Worm (Caenorhabditis elegans) whole organism, late embryonic: ENCODE results near the gene acd-4.

Experiments used
- Y22D7AL.16 ChIP-seq: sonication (generic microtip); optimal IDR thresholded peaks from 2 replicates; lab custom pipeline; 2016; ENCODE audit warnings: missing genetic modification characterization, missing compliant biosample characterization
- che-1 ChIP-seq: sonication (generic microtip); optimal IDR thresholded peaks from 2 replicates; lab custom pipeline; 2016; ENCODE audit warnings: mild to moderate bottlenecking, missing genetic modification characterization, missing compliant biosample characterization
- hlh-30 ChIP-seq: sonication (generic microtip); optimal IDR thresholded peaks from 2 replicates; lab custom pipeline; 2017; ENCODE audit warnings: antibody characterized with exemption, missing genetic modification characterization, missing compliant biosample characterization; ENCODE audit not compliant: insufficient read depth
- lin-11 ChIP-seq: fragments of 200-800 bp; sonication (Bioruptor generic); optimal IDR thresholded peaks from 2 replicates; lab custom pipeline; 2018; ENCODE audit warnings: mild to moderate bottlenecking, missing genetic modification characterization, missing compliant biosample characterization
- nhr-232 ChIP-seq: sonication (generic microtip); optimal IDR thresholded peaks from 2 replicates; lab custom pipeline; 2016; ENCODE audit warnings: missing genetic modification characterization, missing compliant biosample characterization
- unc-86 ChIP-seq: sonication (generic microtip); optimal IDR thresholded peaks from 2 replicates; lab custom pipeline; 2016; ENCODE audit warnings: missing genetic modification characterization, missing compliant biosample characterization
- ztf-16 ChIP-seq: sonication (generic microtip); optimal IDR thresholded peaks from 2 replicates; lab custom pipeline; 2017; ENCODE audit warnings: missing genetic modification characterization, missing compliant biosample characterization

- no peak for TF ChIP-seq Y22D7AL.16
- TF ChIP-seq che-1, result no peak
- TF ChIP-seq ztf-16, result no peak
- TF ChIP-seq unc-86 (tag; lab: Kevin White, UChicago), result no peak
- TF ChIP-seq nhr-232 (tag; lab: Kevin White, UChicago), result no peak
- TF ChIP-seq lin-11 (tag; lab: Kevin White, UChicago), result no peak
- no peak for TF ChIP-seq hlh-30 (tag; lab: Kevin White, UChicago)
Measured at ce11 chrV:8610633-8611404, 27.2 kb upstream of the acd-4 start, which contains the start of gene fip-4.
